Worm (Caenorhabditis elegans): ENCODE results near the gene tni-1.

- no peak for TF ChIP-seq aly-2 (tag; optimal IDR thresholded peaks at IDR 0.05)
- TF ChIP-seq snpc-4 (tag; optimal IDR thresholded peaks at IDR 0.05), result no peak
- TF ChIP-seq elt-3 (tag; optimal IDR thresholded peaks at IDR 0.05), result no peak
- TF ChIP-seq unc-39 (tag; optimal IDR thresholded peaks at IDR 0.05), result no peak
- TF ChIP-seq nhr-12 (tag; optimal IDR thresholded peaks at IDR 0.05), result no peak
These were observed 8.6 kb upstream of the tni-1 start for ce11 chrX:11385916-11386315.
